Worm (Caenorhabditis elegans): ENCODE measurements around the gene C42D4.19.

The C42D4.19 gene

ce11 chrIV:7190409-7190808 is 15.0 kb downstream of the C42D4.19 start (continued):
- TF ChIP-seq ZK546.5 (tag; optimal IDR thresholded peaks at IDR 0.05) = no peak
- no peak for TF ChIP-seq nhr-6 (tag; optimal IDR thresholded peaks at IDR 0.05)
- peak; percentile 0 for TF ChIP-seq nhr-21 (tag; optimal IDR thresholded peaks at IDR 0.05)
- no peak for TF ChIP-seq snpc-4 (tag; optimal IDR thresholded peaks at IDR 0.05)

ce11 chrIV:7191745-7192144 is 16.3 kb downstream of the C42D4.19 start, which contains the start of gene R13A1.5:
Gene R13A1.5 (minus strand): TSS chrIV:7191845.
- no peak for TF ChIP-seq mab-5 (tag; optimal IDR thresholded peaks at IDR 0.05)
- no peak for TF ChIP-seq ceh-16 (tag; optimal IDR thresholded peaks at IDR 0.05)
- TF ChIP-seq gmeb-1 (tag; optimal IDR thresholded peaks at IDR 0.05) = no peak
- TF ChIP-seq lin-13 (GFP tag; optimal IDR thresholded peaks at IDR 0.05) = no peak
- no peak for TF ChIP-seq F13H6.1 (tag; optimal IDR thresholded peaks at IDR 0.05)
- TF ChIP-seq unc-39 (tag; optimal IDR thresholded peaks at IDR 0.05) = no peak
- TF ChIP-seq ztf-1 (GFP tag; conservative IDR thresholded peaks at IDR 0.05) = no peak
- TF ChIP-seq nhr-77 (tag; optimal IDR thresholded peaks at IDR 0.05) = no peak
- TF ChIP-seq ztf-11 (tag; optimal IDR thresholded peaks at IDR 0.05) = no peak
- no peak for TF ChIP-seq zag-1 (tag; optimal IDR thresholded peaks at IDR 0.05)
- no peak for TF ChIP-seq C34F6.9 (tag; optimal IDR thresholded peaks at IDR 0.05)
- TF ChIP-seq alr-1 (tag; optimal IDR thresholded peaks at IDR 0.05) = no peak
- TF ChIP-seq nhr-25 (tag; optimal IDR thresholded peaks at IDR 0.05) = no peak
- no peak for TF ChIP-seq ZK546.5 (tag; optimal IDR thresholded peaks at IDR 0.05)

ce11 chrIV:7195734-7196133 is 20.3 kb downstream of the C42D4.19 start, which contains the start of gene best-16:
Gene best-16 (minus strand): TSS chrIV:7195834.
- TF ChIP-seq unc-39 (tag; optimal IDR thresholded peaks at IDR 0.05) = no peak
- TF ChIP-seq lin-11 (tag; optimal IDR thresholded peaks at IDR 0.05) = no peak
- TF ChIP-seq nhr-12 (tag; optimal IDR thresholded peaks at IDR 0.05) = no peak
- TF ChIP-seq alr-1 (tag; optimal IDR thresholded peaks at IDR 0.05) = no peak
- TF ChIP-seq mab-5 (tag; optimal IDR thresholded peaks at IDR 0.05) = no peak
- no peak for TF ChIP-seq sem-4 (tag; optimal IDR thresholded peaks at IDR 0.05)
- no peak for TF ChIP-seq nhr-237 (tag; optimal IDR thresholded peaks at IDR 0.05)
- TF ChIP-seq blmp-1 (tag; optimal IDR thresholded peaks at IDR 0.05; ENCODE audit: insufficient read depth) = no peak
- no peak for TF ChIP-seq sma-3 (GFP tag; optimal IDR thresholded peaks at IDR 0.05)

- TF ChIP-seq alr-1 (tag; optimal IDR thresholded peaks at IDR 0.05) = no peak
- no peak for TF ChIP-seq lin-11 (tag; optimal IDR thresholded peaks at IDR 0.05)
- TF ChIP-seq nhr-129 (tag; optimal IDR thresholded peaks at IDR 0.05) = no peak
- no peak for TF ChIP-seq fos-1 (tag; optimal IDR thresholded peaks at IDR 0.05)
- TF ChIP-seq nhr-23 (tag; optimal IDR thresholded peaks at IDR 0.05) = no peak
- TF ChIP-seq sma-3 (GFP tag; optimal IDR thresholded peaks at IDR 0.05) = no peak
- no peak for TF ChIP-seq nhr-11 (tag; optimal IDR thresholded peaks at IDR 0.05)
- no peak for TF ChIP-seq skn-1 (tag; optimal IDR thresholded peaks at IDR 0.05)
- TF ChIP-seq unc-62 (GFP tag; optimal IDR thresholded peaks at IDR 0.05) = no peak
- TF ChIP-seq ceh-82 (tag; optimal IDR thresholded peaks at IDR 0.05) = no peak
- no peak for TF ChIP-seq mbf-1 (tag; optimal IDR thresholded peaks at IDR 0.05)
- no peak for TF ChIP-seq nhr-12 (tag; optimal IDR thresholded peaks at IDR 0.05)
- TF ChIP-seq crh-2 (tag; optimal IDR thresholded peaks at IDR 0.05) = no peak
- TF ChIP-seq nhr-77 (tag; optimal IDR thresholded peaks at IDR 0.05) = no peak
- no peak for TF ChIP-seq lsy-2 (tag; optimal IDR thresholded peaks at IDR 0.05)
- TF ChIP-seq nhr-21 (tag; optimal IDR thresholded peaks at IDR 0.05) = no peak
- no peak for TF ChIP-seq lin-39 (tag; optimal IDR thresholded peaks at IDR 0.05)
These were observed 21.4 kb downstream of the C42D4.19 start, which contains the start of gene unc-8 for ce11 chrIV:7196853-7197252. Gene unc-8 (plus strand): TSS chrIV:7197153.

ce11 chrIV:7203696-7204095 is 28.2 kb downstream of the C42D4.19 start, which contains the start of gene R13A1.3:
Gene R13A1.3 (plus strand): TSS chrIV:7203996.
- TF ChIP-seq nhr-129 (tag; optimal IDR thresholded peaks at IDR 0.05) = no peak
- no peak for TF ChIP-seq zag-1 (tag; optimal IDR thresholded peaks at IDR 0.05)
- TF ChIP-seq nhr-21 (tag; optimal IDR thresholded peaks at IDR 0.05) = no peak
- no peak for TF ChIP-seq R02D3.7 (tag; optimal IDR thresholded peaks at IDR 0.05)
- no peak for TF ChIP-seq peb-1 (tag; optimal IDR thresholded peaks at IDR 0.05)
- TF ChIP-seq skn-1 (tag; optimal IDR thresholded peaks at IDR 0.05) = no peak
- no peak for TF ChIP-seq gmeb-1 (tag; optimal IDR thresholded peaks at IDR 0.05)
- no peak for TF ChIP-seq nhr-12 (tag; optimal IDR thresholded peaks at IDR 0.05)
- TF ChIP-seq dmd-4 (tag; optimal IDR thresholded peaks at IDR 0.05) = no peak
- TF ChIP-seq egl-27 (tag; optimal IDR thresholded peaks at IDR 0.05) = no peak
- TF ChIP-seq ama-1 (optimal IDR thresholded peaks at IDR 0.05) = no peak
